Fruit fly (Drosophila melanogaster) whole organism, embryonic: ENCODE measurements around the gene CG9360.

Experiments used
- CG10147 ChIP-seq: fragments of 200-800 bp; sonication (Bioruptor generic); optimal IDR thresholded peaks from 2 replicates; lab custom pipeline; 2019; ENCODE audit warnings: missing biosample characterization, mild to moderate bottlenecking, missing genetic modification characterization, moderate library complexity
- CG1024 ChIP-seq: fragments of 200-800 bp; sonication (Bioruptor generic); IDR thresholded peaks from 2 replicates; pipeline ENCODE4 v1.3.6; 2022; ENCODE audit warnings: missing biosample characterization, missing genetic modification characterization
- CG10431 ChIP-seq: fragments of 200-800 bp; sonication (Bioruptor generic); optimal IDR thresholded peaks from 3 replicates; lab custom pipeline; 2018; ENCODE audit warnings: missing biosample characterization, mild to moderate bottlenecking, missing genetic modification characterization
- CG10565 ChIP-seq: fragments of 200-800 bp; sonication (Bioruptor generic); optimal IDR thresholded peaks from 3 replicates; lab custom pipeline; 2016; ENCODE audit warnings: missing biosample characterization, mild to moderate bottlenecking, missing genetic modification characterization
- CG10979 ChIP-seq: fragments of 200-800 bp; sonication (Bioruptor generic); optimal IDR thresholded peaks from 2 replicates; lab custom pipeline; 2018; ENCODE audit warnings: missing biosample characterization, mild to moderate bottlenecking, missing genetic modification characterization, moderate library complexity
- CG12071 ChIP-seq: fragments of 200-800 bp; sonication (Bioruptor generic); optimal IDR thresholded peaks from 3 replicates; lab custom pipeline; 2018; ENCODE audit warnings: missing biosample characterization, mild to moderate bottlenecking, missing genetic modification characterization
- CG1233 ChIP-seq: fragments of 200-800 bp; sonication (Bioruptor generic); optimal IDR thresholded peaks from 4 replicates; lab custom pipeline; 2018; ENCODE audit warnings: missing biosample characterization, mild to moderate bottlenecking, missing genetic modification characterization
- CG12659 ChIP-seq: fragments of 200-800 bp; sonication (Bioruptor generic); optimal IDR thresholded peaks from 3 replicates; lab custom pipeline; 2017; ENCODE audit warnings: mild to moderate bottlenecking, missing biosample characterization, missing genetic modification reagents, missing genetic modification characterization
- CG15011 ChIP-seq: fragments of 200-800 bp; sonication (Bioruptor generic); optimal IDR thresholded peaks from 3 replicates; lab custom pipeline; 2018; ENCODE audit warnings: missing biosample characterization, mild to moderate bottlenecking, missing genetic modification characterization
- CG15269 ChIP-seq: fragments of 200-800 bp; sonication (Bioruptor generic); optimal IDR thresholded peaks from 2 replicates; lab custom pipeline; 2018; ENCODE audit warnings: missing biosample characterization, mild to moderate bottlenecking, missing genetic modification characterization, moderate library complexity
- CG1529 ChIP-seq: fragments of 200-800 bp; sonication (Bioruptor generic); optimal IDR thresholded peaks from 3 replicates; lab custom pipeline; 2018; ENCODE audit warnings: missing biosample characterization, missing genetic modification characterization
- CG16815 ChIP-seq: fragments of 200-800 bp; sonication (Bioruptor generic); optimal IDR thresholded peaks from 3 replicates; lab custom pipeline; 2017; ENCODE audit warnings: missing biosample characterization, mild to moderate bottlenecking, missing genetic modification characterization
- CG17328 ChIP-seq: fragments of 200-800 bp; sonication (Bioruptor generic); IDR thresholded peaks from 2 replicates; pipeline ENCODE4 v1.3.6; 2022; ENCODE audit warnings: missing biosample characterization, missing genetic modification characterization
- CG17359 ChIP-seq: fragments of 200-800 bp; sonication (Bioruptor generic); optimal IDR thresholded peaks from 3 replicates; lab custom pipeline; 2018; ENCODE audit warnings: missing biosample characterization, mild to moderate bottlenecking, missing genetic modification characterization, moderate library complexity
- CG1832 ChIP-seq: fragments of 200-800 bp; sonication (Bioruptor generic); optimal IDR thresholded peaks from 2 replicates; lab custom pipeline; 2017; ENCODE audit warnings: missing biosample characterization, mild to moderate bottlenecking, missing genetic modification characterization, inconsistent platforms
- CG18599 ChIP-seq: fragments of 200-800 bp; sonication (Bioruptor generic); optimal IDR thresholded peaks from 3 replicates; lab custom pipeline; 2017; ENCODE audit warnings: missing biosample characterization, missing genetic modification characterization, mild to moderate bottlenecking, moderate library complexity, missing genetic modification reagents
- CG32772 ChIP-seq: fragments of 200-800 bp; sonication (Bioruptor generic); IDR thresholded peaks from 2 replicates; pipeline ENCODE4 v1.3.6; 2022; ENCODE audit warnings: missing biosample characterization, missing genetic modification characterization
- CG8924 ChIP-seq: fragments of 200-800 bp; optimal IDR thresholded peaks from 3 replicates; lab custom pipeline; 2019; ENCODE audit warnings: missing biosample characterization, mild to moderate bottlenecking, missing genetic modification characterization, moderate library complexity
- CG9797 ChIP-seq: fragments of 200-800 bp; sonication (Bioruptor generic); optimal IDR thresholded peaks from 3 replicates; lab custom pipeline; 2018; ENCODE audit warnings: missing biosample characterization, mild to moderate bottlenecking, missing genetic modification characterization
- Drgx ChIP-seq: fragments of 200-800 bp; sonication (Bioruptor generic); IDR thresholded peaks from 2 replicates; pipeline ENCODE4 v1.3.6; 2022; ENCODE audit warnings: missing biosample characterization, missing genetic modification characterization
- E2f2 ChIP-seq: fragments of 200-800 bp; sonication (Bioruptor generic); IDR thresholded peaks from 2 replicates; pipeline ENCODE4 v1.3.6; 2022; ENCODE audit warnings: missing biosample characterization, missing genetic modification characterization
- Lhr ChIP-seq: fragments of 200-800 bp; sonication (Bioruptor generic); optimal IDR thresholded peaks from 3 replicates; lab custom pipeline; 2017; ENCODE audit warnings: mild to moderate bottlenecking, missing biosample characterization, missing genetic modification reagents, missing genetic modification characterization
- MBD-R2 ChIP-seq: fragments of 200-800 bp; sonication (Bioruptor generic); IDR thresholded peaks from 2 replicates; pipeline ENCODE4 v1.3.6; 2022; ENCODE audit warnings: missing biosample characterization, missing genetic modification characterization
- MTF-1 ChIP-seq: fragments of 200-800 bp; sonication (Bioruptor generic); optimal IDR thresholded peaks from 2 replicates; lab custom pipeline; 2018; ENCODE audit warnings: missing biosample characterization, mild to moderate bottlenecking, missing genetic modification characterization, borderline replicate concordance
- Optix ChIP-seq: fragments of 200-800 bp; sonication (Bioruptor generic); IDR thresholded peaks from 3 replicates; pipeline ENCODE4 v1.3.6; 2022; ENCODE audit warnings: missing biosample characterization, missing genetic modification characterization
- Rfx ChIP-seq: fragments of 200-800 bp; sonication (Bioruptor generic); IDR thresholded peaks from 2 replicates; pipeline ENCODE4 v1.3.6; 2022; ENCODE audit warnings: missing biosample characterization, missing genetic modification characterization
- Six4 ChIP-seq: fragments of 200-800 bp; sonication (Bioruptor generic); optimal IDR thresholded peaks from 2 replicates; lab custom pipeline; 2016; ENCODE audit warnings: missing biosample characterization, missing genetic modification characterization
- Xrp1 ChIP-seq: fragments of 200-800 bp; sonication (Bioruptor generic); IDR thresholded peaks from 2 replicates; pipeline ENCODE4 v1.3.6; 2022; ENCODE audit warnings: missing biosample characterization, missing genetic modification characterization
- aop ChIP-seq: fragments of 200-800 bp; sonication (Bioruptor generic); IDR thresholded peaks from 2 replicates; pipeline ENCODE4 v1.3.6; 2022; ENCODE audit warnings: missing biosample characterization, missing genetic modification characterization
- ato ChIP-seq: fragments of 200-800 bp; sonication (Bioruptor generic); IDR thresholded peaks from 2 replicates; pipeline ENCODE4 v1.3.6; 2022; ENCODE audit warnings: missing biosample characterization, missing genetic modification characterization; ENCODE audit not compliant: partially characterized antibody
- bowl ChIP-seq: fragments of 200-800 bp; sonication (Bioruptor generic); IDR thresholded peaks from 2 replicates; pipeline ENCODE4 v1.3.6; 2022; ENCODE audit warnings: missing biosample characterization, missing genetic modification characterization
- br ChIP-seq: fragments of >200 bp; optimal IDR thresholded peaks from 2 replicates; lab custom pipeline; 2017
- bsh ChIP-seq, 2 experiments: fragments of 200-800 bp; sonication (Bioruptor generic); optimal IDR thresholded peaks; 2 replicates each; lab custom pipeline; 2017 to 2018; ENCODE audit warnings: mild to moderate bottlenecking in 2 of 2, missing biosample characterization in 2 of 2, missing genetic modification characterization in 2 of 2, moderate library complexity in 1 of 2
- gcm ChIP-seq: fragments of 200-800 bp; sonication (Bioruptor generic); optimal IDR thresholded peaks from 2 replicates; lab custom pipeline; 2019; ENCODE audit warnings: missing biosample characterization, mild to moderate bottlenecking, missing genetic modification characterization, moderate library complexity
- gem ChIP-seq: fragments of 200-800 bp; sonication (Bioruptor generic); optimal IDR thresholded peaks from 2 replicates; lab custom pipeline; 2019; ENCODE audit warnings: missing biosample characterization, mild to moderate bottlenecking, missing genetic modification characterization, moderate library complexity
- gro ChIP-seq: fragments of 200-800 bp; sonication (Bioruptor generic); optimal IDR thresholded peaks from 2 replicates; lab custom pipeline; 2016; ENCODE audit warnings: missing biosample characterization, missing genetic modification characterization
- kni ChIP-seq: fragments of 200-800 bp; sonication (Bioruptor generic); optimal IDR thresholded peaks from 3 replicates; lab custom pipeline; 2017; ENCODE audit warnings: mild to moderate bottlenecking, missing biosample characterization, missing genetic modification reagents, missing genetic modification characterization
- lbe ChIP-seq: fragments of 200-800 bp; sonication (Bioruptor generic); optimal IDR thresholded peaks from 2 replicates; lab custom pipeline; 2016; ENCODE audit warnings: missing biosample characterization, mild to moderate bottlenecking, missing genetic modification characterization
- onecut ChIP-seq: fragments of 200-800 bp; sonication (Bioruptor generic); IDR thresholded peaks from 2 replicates; pipeline ENCODE4 v1.3.6; 2022; ENCODE audit warnings: missing biosample characterization, missing genetic modification characterization
- shn ChIP-seq: fragments of 200-800 bp; sonication (Bioruptor generic); optimal IDR thresholded peaks from 3 replicates; lab custom pipeline; 2016; ENCODE audit warnings: missing biosample characterization, missing genetic modification characterization
- sqz ChIP-seq: fragments of 200-800 bp; sonication (Bioruptor generic); optimal IDR thresholded peaks from 3 replicates; lab custom pipeline; 2018; ENCODE audit warnings: missing biosample characterization, mild to moderate bottlenecking, missing genetic modification characterization
- sr ChIP-seq: fragments of 200-800 bp; sonication (Bioruptor generic); IDR thresholded peaks from 3 replicates; pipeline ENCODE4 v1.3.6; 2022; ENCODE audit warnings: missing biosample characterization, missing genetic modification characterization
- stc ChIP-seq: fragments of 200-800 bp; sonication (Bioruptor generic); IDR thresholded peaks from 2 replicates; pipeline ENCODE4 v1.3.6; 2022; ENCODE audit warnings: missing biosample characterization, missing genetic modification characterization
- stwl ChIP-seq: fragments of 200-800 bp; sonication (Bioruptor generic); optimal IDR thresholded peaks from 3 replicates; lab custom pipeline; 2018; ENCODE audit warnings: missing biosample characterization, mild to moderate bottlenecking, missing genetic modification characterization, moderate library complexity
- tll ChIP-seq, 2 experiments: fragments of 200-800 bp in 1 of 2; fragments of >200 bp in 1 of 2; sonication (Bioruptor generic) in 1 of 2; optimal IDR thresholded peaks; 2 replicates each; lab custom pipeline; 2017 to 2019; ENCODE audit warnings: missing biosample characterization in 2 of 2, missing genetic modification characterization in 2 of 2, mild to moderate bottlenecking in 1 of 2, moderate library complexity in 1 of 2
- tup ChIP-seq: fragments of 200-800 bp; sonication (Bioruptor generic); optimal IDR thresholded peaks from 2 replicates; lab custom pipeline; 2016; ENCODE audit warnings: missing biosample characterization, mild to moderate bottlenecking, missing genetic modification characterization, moderate library complexity
- vfl ChIP-seq: fragments of 200-800 bp; sonication (Bioruptor generic); optimal IDR thresholded peaks from 2 replicates; lab custom pipeline; 2016; ENCODE audit warnings: missing biosample characterization, missing genetic modification characterization
- z ChIP-seq: fragments of 200-800 bp; sonication (Bioruptor generic); IDR thresholded peaks from 3 replicates; pipeline ENCODE4 v1.3.6; 2022; ENCODE audit warnings: missing biosample characterization, missing genetic modification characterization

The CG9360 gene

DNA sequence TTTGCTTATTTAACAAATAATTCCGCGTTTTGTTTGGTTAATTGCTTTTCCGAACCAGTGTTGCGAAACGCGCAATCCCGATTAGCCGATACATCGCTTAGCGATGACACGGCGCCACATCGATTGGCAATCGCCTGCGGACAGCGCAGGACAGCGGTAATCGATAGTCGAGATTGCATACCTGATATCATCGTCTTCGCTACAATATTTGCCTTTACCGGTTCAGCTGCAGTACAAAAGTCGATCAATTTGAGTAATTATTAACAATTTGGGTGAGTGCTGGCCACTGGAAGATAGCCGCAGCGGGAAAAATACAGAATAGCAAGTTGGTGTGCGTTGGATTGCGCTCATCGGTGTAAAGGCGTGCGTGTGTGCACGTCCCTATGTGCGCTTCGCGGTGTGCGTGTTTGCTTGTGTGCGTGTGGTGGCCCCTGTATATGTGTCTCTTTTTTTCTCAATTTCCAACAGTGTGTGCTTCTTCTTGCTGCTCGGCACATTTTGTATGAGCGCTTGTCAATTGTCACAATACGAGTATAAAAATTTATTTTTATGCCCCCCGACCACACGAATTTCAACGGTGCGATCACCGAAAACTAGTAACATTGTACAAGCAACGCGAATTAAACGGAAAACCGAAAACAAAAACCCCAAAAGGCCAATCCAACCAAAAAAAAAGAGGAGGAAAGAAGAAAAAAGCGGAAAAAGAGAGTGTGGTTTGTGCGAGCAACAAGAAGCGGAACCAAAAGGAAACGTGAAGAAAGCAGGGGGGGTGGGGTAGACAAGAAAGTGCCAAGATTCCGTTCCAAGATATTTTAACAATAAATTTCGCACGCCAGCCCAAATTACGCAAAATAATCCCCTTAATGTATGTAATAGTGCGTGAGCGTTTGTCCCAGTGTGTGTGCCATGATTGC lies 28.3 kb upstream of the CG9360 start, which contains the start of gene CkIIbeta (continued):
- TF ChIP-seq gem (tag; lab: Kevin White, UChicago): no peak
- peak; percentile 88 for TF ChIP-seq stwl
- no peak for TF ChIP-seq br (lab: Kevin White, UChicago)
- peak; percentile 46; the same call in 1 of the 2 replicates for TF ChIP-seq CG32772 (GFP tag; lab: Robert Waterston, UW)
- no peak for TF ChIP-seq CG1024 (GFP tag; lab: Robert Waterston, UW)
- TF ChIP-seq sr (GFP tag; lab: Robert Waterston, UW): no peak
- no peak for TF ChIP-seq aop (GFP tag; lab: Robert Waterston, UW)
- no peak for TF ChIP-seq CG10565 (GFP tag; lab: Kevin White, UChicago)
- TF ChIP-seq Lhr (GFP tag; lab: Kevin White, UChicago): peak; percentile 74
- TF ChIP-seq vfl: peak; percentile 40
- TF ChIP-seq Drgx (GFP tag; lab: Robert Waterston, UW): no peak
- TF ChIP-seq Optix (GFP tag; lab: Robert Waterston, UW): no peak
- peak; percentile 46 for TF ChIP-seq CG18599 (GFP tag; lab: Kevin White, UChicago)
- peak in 1 of 2 experiments; percentile 61 for TF ChIP-seq tll (GFP tag; optimal IDR thresholded peaks at IDR 0.05; lab: Kevin White, UChicago)
- TF ChIP-seq CG1233 (GFP tag; lab: Kevin White, UChicago): no peak
- no peak for TF ChIP-seq CG10431 (GFP tag; lab: Kevin White, UChicago)
- no peak for TF ChIP-seq z (GFP tag; lab: Robert Waterston, UW)
- no peak for TF ChIP-seq Six4 (GFP tag; lab: Kevin White, UChicago)
- TF ChIP-seq CG10147 (GFP tag; lab: Kevin White, UChicago): no peak
- no peak for TF ChIP-seq CG16815
- TF ChIP-seq stc (GFP tag; lab: Robert Waterston, UW): no peak
- peak; percentile 77 for TF ChIP-seq CG9797 (GFP tag; lab: Kevin White, UChicago)
- no peak for TF ChIP-seq gcm
- peak; percentile 56 for TF ChIP-seq CG8924 (tag; lab: Kevin White, UChicago)
- TF ChIP-seq bowl: no peak
- TF ChIP-seq CG1832 (GFP tag; lab: Kevin White, UChicago): no peak
- TF ChIP-seq MBD-R2 (GFP tag; lab: Robert Waterston, UW): peak; percentile 58
- TF ChIP-seq shn (GFP tag; lab: Kevin White, UChicago): peak; percentile 50
- no peak for TF ChIP-seq MTF-1
- TF ChIP-seq Rfx (GFP tag; lab: Robert Waterston, UW): peak; percentile 69
- TF ChIP-seq Xrp1: peak; percentile 37; the same call in 1 of the 2 replicates
- TF ChIP-seq CG12071: no peak
- TF ChIP-seq lbe (GFP tag; lab: Kevin White, UChicago): no peak
- peak; percentile 47 for TF ChIP-seq gro (GFP tag; lab: Kevin White, UChicago)
- 0 out of 2 replicates have a peak, but pooled peaks have one; percentile 14 for TF ChIP-seq onecut (GFP tag; lab: Robert Waterston, UW)
- TF ChIP-seq CG1529 (GFP tag; lab: Kevin White, UChicago): no peak
- TF ChIP-seq CG12659 (GFP tag; lab: Kevin White, UChicago): peak; percentile 82
- TF ChIP-seq sqz: peak; percentile 63
- no peak for TF ChIP-seq CG17359 (tag; lab: Kevin White, UChicago)
- TF ChIP-seq CG15269: no peak
- TF ChIP-seq CG15011 (GFP tag; lab: Kevin White, UChicago): no peak
- no peak for TF ChIP-seq kni
- no peak for TF ChIP-seq CG10979
- peak; percentile 89 for TF ChIP-seq ato (GFP tag; lab: Robert Waterston, UW)
- peak in 1 of 2 experiments; percentile 1 for TF ChIP-seq bsh (GFP tag; optimal IDR thresholded peaks at IDR 0.05; lab: Kevin White, UChicago)
- TF ChIP-seq tup: no peak
- peak; percentile 35; the same call in 1 of the 2 replicates for TF ChIP-seq CG17328 (GFP tag; lab: Robert Waterston, UW)
- TF ChIP-seq E2f2 (GFP tag; lab: Robert Waterston, UW): peak; percentile 74
